Worm (Caenorhabditis elegans) whole organism, early embryonic: ENCODE data around the gene Y43F8B.3.

Source experiments
- B0310.2 ChIP-seq: sonication (generic microtip); optimal IDR thresholded peaks from 2 replicates; lab custom pipeline; 2016; ENCODE audit warnings: mild to moderate bottlenecking, missing genetic modification characterization, missing compliant biosample characterization
- F13C5.2 ChIP-seq: sonication (generic microtip); optimal IDR thresholded peaks from 2 replicates; lab custom pipeline; 2017; ENCODE audit warnings: mild to moderate bottlenecking, missing genetic modification characterization, inconsistent platforms, missing compliant biosample characterization
- aly-1 ChIP-seq: sonication (generic microtip); optimal IDR thresholded peaks from 2 replicates; lab custom pipeline; 2016; ENCODE audit warnings: missing genetic modification characterization, missing compliant biosample characterization
- ama-1 ChIP-seq: fragments of 150-350 bp; optimal IDR thresholded peaks from 2 replicates; lab custom pipeline; 2014
- ceh-13 ChIP-seq: fragments of 200-800 bp; sonication (Bioruptor generic); optimal IDR thresholded peaks from 2 replicates; lab custom pipeline; 2018; ENCODE audit warnings: mild to moderate bottlenecking, missing genetic modification characterization, missing compliant biosample characterization
- ceh-36 ChIP-seq: sonication (generic microtip); optimal IDR thresholded peaks from 2 replicates; lab custom pipeline; 2016; ENCODE audit warnings: missing genetic modification characterization, inconsistent platforms, missing compliant biosample characterization
- ets-7 ChIP-seq: sonication (generic microtip); optimal IDR thresholded peaks from 2 replicates; lab custom pipeline; 2016; ENCODE audit warnings: missing genotype, missing genetic modification characterization, missing compliant biosample characterization
- flt-1 ChIP-seq: fragments of 200-800 bp; sonication (Bioruptor generic); IDR thresholded peaks from 2 replicates; pipeline ENCODE4 v1.3.6; 2022; ENCODE audit warnings: missing genetic modification characterization, missing compliant biosample characterization
- hmg-4 ChIP-seq: fragments of 200-800 bp; sonication (Bioruptor generic); optimal IDR thresholded peaks from 2 replicates; lab custom pipeline; 2018; ENCODE audit warnings: mild to moderate bottlenecking, missing genetic modification characterization, missing compliant biosample characterization
- sea-1 ChIP-seq: fragments of 200-800 bp; sonication (Bioruptor generic); conservative IDR thresholded peaks from 2 replicates; pipeline ENCODE4 v1.3.6; 2022; ENCODE audit warnings: missing genetic modification characterization, missing compliant biosample characterization
- tra-4 ChIP-seq: sonication (generic microtip); optimal IDR thresholded peaks from 2 replicates; lab custom pipeline; 2017; ENCODE audit warnings: missing genetic modification characterization, missing compliant biosample characterization

- TF ChIP-seq ceh-13 (GFP tag; lab: Kevin White, UChicago) (no peak), ceh-36 (tag; lab: Kevin White, UChicago) (peak; percentile 63), ama-1 (no peak), tra-4 (tag; lab: Kevin White, UChicago) (no peak), hmg-4 (no peak), flt-1 (no peak), aly-1 (tag; lab: Kevin White, UChicago) (no peak), ets-7 (tag; lab: Kevin White, UChicago) (no peak), sea-1 (GFP tag; lab: Robert Waterston, UW) (no peak), F13C5.2 (tag; lab: Kevin White, UChicago) (no peak), B0310.2 (tag; lab: Kevin White, UChicago) (no peak)
Observed at ce11 chrV:19512260-19512947, 9.5 kb downstream of the Y43F8B.3 start, which contains the start of gene Y43F8B.19.
